Fruit fly (Drosophila melanogaster) whole organism, prepupa: ENCODE results near the gene CG15597.

Experiments
- Blimp-1 ChIP-seq: fragments of 200-800 bp; sonication (Bioruptor generic); optimal IDR thresholded peaks from 3 replicates; lab custom pipeline; 2017; ENCODE audit warnings: missing biosample characterization, missing genetic modification characterization, mild to moderate bottlenecking, moderate library complexity, missing genetic modification reagents
- CG11294 ChIP-seq: fragments of 200-800 bp; sonication (Bioruptor generic); IDR thresholded peaks from 2 replicates; pipeline ENCODE4 v1.3.6; 2022; ENCODE audit warnings: missing biosample characterization, missing genetic modification characterization
- CG3032 ChIP-seq: fragments of 200-800 bp; optimal IDR thresholded peaks from 2 replicates; lab custom pipeline; 2019; ENCODE audit warnings: missing biosample characterization, mild to moderate bottlenecking, missing genetic modification characterization, moderate library complexity
- CG6792 ChIP-seq: fragments of 200-800 bp; sonication (Bioruptor generic); optimal IDR thresholded peaks from 3 replicates; lab custom pipeline; 2016; ENCODE audit warnings: missing biosample characterization, missing genetic modification characterization
- CG6854 ChIP-seq: fragments of 200-800 bp; sonication (Bioruptor generic); optimal IDR thresholded peaks from 2 replicates; lab custom pipeline; 2017; ENCODE audit warnings: missing biosample characterization, mild to moderate bottlenecking, missing genetic modification characterization
- Hr39 ChIP-seq: fragments of 200-800 bp; sonication (Bioruptor generic); optimal IDR thresholded peaks from 2 replicates; lab custom pipeline; 2016; ENCODE audit warnings: missing biosample characterization, missing genetic modification characterization
- Hr4 ChIP-seq: fragments of 200-800 bp; sonication (Bioruptor generic); optimal IDR thresholded peaks from 3 replicates; lab custom pipeline; 2016; ENCODE audit warnings: missing biosample characterization, missing genetic modification characterization
- Sox102F ChIP-seq: fragments of 200-800 bp; sonication (Bioruptor generic); optimal IDR thresholded peaks from 2 replicates; lab custom pipeline; 2016; ENCODE audit warnings: missing biosample characterization, mild to moderate bottlenecking, missing genetic modification characterization
- acj6 ChIP-seq: fragments of 200-800 bp; sonication (Bioruptor generic); optimal IDR thresholded peaks from 3 replicates; lab custom pipeline; 2016; ENCODE audit warnings: missing biosample characterization, missing genetic modification characterization
- cyc ChIP-seq: fragments of 200-800 bp; sonication (Bioruptor generic); optimal IDR thresholded peaks from 3 replicates; lab custom pipeline; 2016; ENCODE audit warnings: missing biosample characterization, missing genetic modification characterization
- pdm3 ChIP-seq: fragments of 200-800 bp; sonication (Bioruptor generic); optimal IDR thresholded peaks from 3 replicates; lab custom pipeline; 2016; ENCODE audit warnings: missing biosample characterization, missing genetic modification characterization
- vri ChIP-seq: fragments of 200-800 bp; sonication (Bioruptor generic); optimal IDR thresholded peaks from 3 replicates; lab custom pipeline; 2016; ENCODE audit warnings: missing biosample characterization, mild to moderate bottlenecking, missing genetic modification characterization

- TF ChIP-seq Sox102F (GFP tag; lab: Kevin White, UChicago) (no peak), CG6854 (GFP tag; lab: Kevin White, UChicago) (peak; percentile 89), CG3032 (no peak), CG6792 (GFP tag; lab: Kevin White, UChicago) (no peak), vri (no peak), acj6 (no peak), Blimp-1 (GFP tag; lab: Kevin White, UChicago) (peak; percentile 96), CG11294 (no peak), cyc (GFP tag; lab: Kevin White, UChicago) (no peak), Hr4 (GFP tag; lab: Kevin White, UChicago) (no peak), pdm3 (no peak), Hr39 (no peak)
Observed at dm6 chr3R:6252809-6253208, 32.2 kb downstream of the CG15597 start.
